Fruit fly (Drosophila melanogaster): ENCODE measurements around the gene RpS13.

Gene RpS13

DNA sequence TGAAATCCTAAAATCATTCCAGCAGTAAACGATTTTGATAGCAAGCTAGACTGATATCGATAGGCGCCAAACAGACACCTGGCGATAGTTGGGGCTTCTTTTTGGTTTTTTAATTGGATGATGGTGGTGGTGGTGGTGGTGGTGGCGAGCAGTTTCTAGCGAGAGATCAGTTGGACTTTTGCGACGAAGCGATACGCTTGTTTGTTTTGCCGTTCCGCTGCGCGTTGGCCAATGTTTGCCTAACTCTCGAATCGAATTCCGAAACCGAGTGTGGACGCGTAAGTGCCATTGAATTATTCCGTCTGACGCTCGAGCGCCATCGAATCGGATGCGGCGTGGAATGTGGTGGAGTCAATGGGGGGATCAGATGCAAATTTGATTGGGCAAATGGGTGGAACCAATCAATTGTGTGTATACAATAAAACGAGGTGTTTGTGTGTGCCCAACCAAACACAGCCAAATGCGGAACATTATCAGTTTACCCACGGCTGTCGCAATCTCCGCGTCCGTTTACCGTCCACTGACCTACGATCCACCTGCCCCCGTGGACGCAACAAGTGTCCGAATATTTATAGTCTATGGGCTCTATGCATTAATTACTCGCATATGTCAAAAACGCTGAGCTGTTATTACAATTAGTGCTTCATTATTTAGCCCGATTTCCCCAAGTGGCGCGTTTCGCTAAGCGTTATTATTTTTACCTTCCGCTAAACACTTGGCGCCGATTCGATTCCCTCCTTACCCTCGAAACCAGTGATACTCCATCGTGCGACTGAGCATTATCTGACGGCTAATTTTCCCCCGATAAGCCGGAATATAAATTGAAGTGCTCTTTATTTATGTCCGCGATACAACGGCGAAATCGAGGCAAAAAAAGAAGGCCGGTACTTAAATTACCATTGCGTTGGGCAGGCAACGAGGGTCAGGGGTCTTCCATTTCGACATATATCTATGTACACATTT, 6.2 kb upstream of the RpS13 start, which contains the start of gene CG17292 (continued):
- TF ChIP-seq chinmo (GFP tag; IDR thresholded peaks at IDR 0.05; ENCODE audit: partially characterized antibody) (peak; percentile 93), pita (GFP tag; optimal IDR thresholded peaks at IDR 0.05) (no peak), CG30431 (GFP tag; optimal IDR thresholded peaks at IDR 0.05) (no peak), CG7357 (GFP tag; IDR thresholded peaks at IDR 0.05) (0 out of 3 replicates have a peak, but pooled peaks have one; percentile 27), CG1233 (GFP tag; optimal IDR thresholded peaks at IDR 0.05) (peak; percentile 4), wor (GFP tag; IDR thresholded peaks at IDR 0.05) (no peak), fd96Cb (tag; optimal IDR thresholded peaks at IDR 0.05) (no peak), trem (tag; optimal IDR thresholded peaks at IDR 0.05) (no peak), Ptx1 (GFP tag; IDR thresholded peaks at IDR 0.05) (no peak), tll (GFP tag; optimal IDR thresholded peaks at IDR 0.05) (no peak), Chrac-16 (GFP tag; optimal IDR thresholded peaks at IDR 0.05) (no peak), CG4404 (GFP tag; IDR thresholded peaks at IDR 0.05) (no peak), CG12942 (GFP tag; optimal IDR thresholded peaks at IDR 0.05) (peak; percentile 26), CG18764 (GFP tag; optimal IDR thresholded peaks at IDR 0.05) (peak; percentile 76), Dek (tag; optimal IDR thresholded peaks at IDR 0.05) (peak; percentile 66), sug (tag; optimal IDR thresholded peaks at IDR 0.05) (peak; percentile 47), Dad (GFP tag; optimal IDR thresholded peaks at IDR 0.05) (peak; percentile 65), CG17568 (GFP tag; optimal IDR thresholded peaks at IDR 0.05) (no peak), CG10462 (GFP tag; optimal IDR thresholded peaks at IDR 0.05) (no peak), ttk (GFP tag; IDR thresholded peaks at IDR 0.05) (no peak; the same call in 1 of the 2 replicates), Hmx (GFP tag; optimal IDR thresholded peaks at IDR 0.05) (no peak), CG8924 (tag; optimal IDR thresholded peaks at IDR 0.05) (peak; percentile 43), her (GFP tag; optimal IDR thresholded peaks at IDR 0.05) (peak; percentile 19), CG11398 (GFP tag; optimal IDR thresholded peaks at IDR 0.05) (peak; percentile 50), Ravus (GFP tag; IDR thresholded peaks at IDR 0.05) (no peak), CG17359 (tag; optimal IDR thresholded peaks at IDR 0.05) (peak; percentile 38), Drgx (GFP tag; IDR thresholded peaks at IDR 0.05) (peak; percentile 58), Atf3 (GFP tag; optimal IDR thresholded peaks at IDR 0.05) (no peak), CG7786 (GFP tag; optimal IDR thresholded peaks at IDR 0.05) (no peak), unpg (GFP tag; optimal IDR thresholded peaks at IDR 0.05) (peak; percentile 38), CG3838 (GFP tag; optimal IDR thresholded peaks at IDR 0.05) (no peak), CG14860 (GFP tag; IDR thresholded peaks at IDR 0.05; ENCODE audit: partially characterized antibody) (peak; percentile 80), Fer2 (tag; optimal IDR thresholded peaks at IDR 0.05) (no peak), CG14050 (GFP tag; IDR thresholded peaks at IDR 0.05) (no peak), CG10431 (GFP tag; optimal IDR thresholded peaks at IDR 0.05) (no peak), CG7556 (GFP tag; optimal IDR thresholded peaks at IDR 0.05) (no peak), CG18011 (GFP tag; optimal IDR thresholded peaks at IDR 0.05) (peak; percentile 39), amos (GFP tag; IDR thresholded peaks at IDR 0.05; ENCODE audit: partially characterized antibody) (peak; percentile 94), CG8359 (GFP tag; optimal IDR thresholded peaks at IDR 0.05; ENCODE audit: borderline replicate concordance) (no peak), gem (tag; optimal IDR thresholded peaks at IDR 0.05) (peak; percentile 41), CG11696 (GFP tag; IDR thresholded peaks at IDR 0.05) (0 out of 2 replicates have a peak, but pooled peaks have one; percentile 10), crc (GFP tag; optimal IDR thresholded peaks at IDR 0.05) (no peak), CG12104 (GFP tag; optimal IDR thresholded peaks at IDR 0.05) (no peak), Sry-δ (GFP tag; optimal IDR thresholded peaks at IDR 0.05) (peak; percentile 80), Bgb (GFP tag; IDR thresholded peaks at IDR 0.05; ENCODE audit: partially characterized antibody) (peak; percentile 94), CG6683 (GFP tag; optimal IDR thresholded peaks at IDR 0.05) (no peak), H2.0 (GFP tag; IDR thresholded peaks at IDR 0.05) (peak; percentile 37; the same call in 1 of the 2 replicates)

All from whole organism, embryonic.